Worm (Caenorhabditis elegans) whole organism, L4 larva: ENCODE results near the gene dars-2.

Source experiments
- ama-1 ChIP-seq: fragments of 150-350 bp; optimal IDR thresholded peaks from 2 replicates; lab custom pipeline; 2014; ENCODE audit warnings: inconsistent platforms, mixed read lengths
- daf-8 ChIP-seq: fragments of 200-800 bp; sonication (Bioruptor generic); IDR thresholded peaks from 2 replicates; pipeline ENCODE4 v1.3.6; 2022; ENCODE audit warnings: missing genetic modification characterization, missing compliant biosample characterization
- dpl-1 ChIP-seq: fragments of 150-350 bp; optimal IDR thresholded peaks from 2 replicates; lab custom pipeline; 2014; ENCODE audit warnings: missing biosample characterization, missing genetic modification reagents, missing genetic modification characterization
- unc-62 ChIP-seq, 3 experiments: fragments of 150-350 bp in 1 of 3; sonication (generic microtip); optimal IDR thresholded peaks in 2 of 3; peaks in 1 of 3; 1 replicate in 1 of 3; 2 replicates in 2 of 3; lab custom pipeline; 2014 to 2017; ENCODE audit warnings: missing biosample characterization in 3 of 3, missing genetic modification characterization in 3 of 3, missing genetic modification reagents in 3 of 3, missing genotype in 1 of 3

DNA sequence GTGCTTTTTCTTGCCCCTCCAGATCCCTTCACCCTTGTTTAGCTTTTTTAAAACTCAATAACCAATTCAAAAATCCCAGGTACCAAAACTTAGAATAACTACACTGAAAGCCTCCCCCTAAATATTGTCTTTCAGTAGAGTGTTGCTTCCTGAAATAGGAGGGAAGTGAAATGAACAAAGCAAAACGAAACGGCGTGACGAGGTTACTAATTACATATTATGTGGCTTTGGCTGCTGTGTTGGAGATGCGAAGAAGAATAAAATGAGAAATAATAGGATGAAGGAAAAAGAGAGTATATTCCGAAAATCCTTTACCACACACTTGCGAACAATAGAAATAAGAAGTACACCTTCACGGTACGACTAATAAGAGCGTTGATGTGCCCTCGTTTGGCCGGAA is 12.4 kb upstream of the dars-2 start:
- TF ChIP-seq unc-62 (GFP tag; optimal IDR thresholded peaks at IDR 0.05 in 1 of 2; lab: Kevin White, UChicago) (no peak), unc-62 (tag; optimal IDR thresholded peaks at IDR 0.05; lab: Kevin White, UChicago) (no peak), dpl-1 (GFP tag; lab: Kevin White, UChicago) (no peak), daf-8 (GFP tag; lab: Robert Waterston, UW) (no peak), ama-1 (no peak)
